Worm (Caenorhabditis elegans): ENCODE results near the gene srd-27.
"Not testable (repeated sequence)": the region's sequence is repeated elsewhere in the genome, so short reads cannot be mapped to it uniquely, and the experiment has no call there.

The srd-27 gene

ce11 chrV:15803079-15803478 lies at the start of gene srd-27:
Gene srd-27 (plus strand): TSS chrV:15803379.
- TF ChIP-seq unc-62 (GFP tag; optimal IDR thresholded peaks at IDR 0.05), result not testable (repeated sequence)

- TF ChIP-seq unc-62 (GFP tag; optimal IDR thresholded peaks at IDR 0.05), result not testable (repeated sequence)
Observed at ce11 chrV:15754731-15755130, 48.4 kb upstream of the srd-27 start, which contains the start of gene str-8. Gene str-8 (plus strand): TSS chrV:15755031.

ce11 chrV:15757645-15758044 lies 45.5 kb upstream of the srd-27 start:
- no peak for TF ChIP-seq unc-62 (GFP tag; optimal IDR thresholded peaks at IDR 0.05)

ce11 chrV:15758449-15758848 lies 44.7 kb upstream of the srd-27 start, which contains the start of gene str-9:
Gene str-9 (plus strand): TSS chrV:15758749.
- no peak for TF ChIP-seq unc-62 (GFP tag; optimal IDR thresholded peaks at IDR 0.05)

ce11 chrV:15766122-15766594 lies 37.0 kb upstream of the srd-27 start, which contains the start of the genes haf-3 and F57A10.2:
Gene haf-3 (minus strand): TSS chrV:15766172.
Gene F57A10.2 (plus strand): TSS chrV:15766575.
- no peak for TF ChIP-seq unc-62 (GFP tag; optimal IDR thresholded peaks at IDR 0.05)

- TF ChIP-seq unc-62 (GFP tag; optimal IDR thresholded peaks at IDR 0.05), result no peak
Observed at ce11 chrV:15769072-15769471, 34.1 kb upstream of the srd-27 start, which contains the start of gene F57A10.4. Gene F57A10.4 (plus strand): TSS chrV:15769438.

- TF ChIP-seq unc-62 (GFP tag; optimal IDR thresholded peaks at IDR 0.05), result no peak
Observed at ce11 chrV:15773141-15773540, 30.0 kb upstream of the srd-27 start, which contains the start of gene nhr-60. Gene nhr-60 (minus strand): TSS chrV:15773241.

ce11 chrV:15773941-15774340 lies 29.2 kb upstream of the srd-27 start:
- no peak for TF ChIP-seq unc-62 (GFP tag; optimal IDR thresholded peaks at IDR 0.05)

ce11 chrV:15776651-15777050 lies 26.5 kb upstream of the srd-27 start, which contains the start of gene nhr-283:
Gene nhr-283 (minus strand): TSS chrV:15776751.
- TF ChIP-seq unc-62 (GFP tag; optimal IDR thresholded peaks at IDR 0.05), result no peak

ce11 chrV:15779128-15779729 lies 23.9 kb upstream of the srd-27 start, which contains the start of the genes nhr-285 and irld-52:
Gene nhr-285 (minus strand): TSS chrV:15779228.
Gene irld-52 (plus strand): TSS chrV:15779679.
- TF ChIP-seq unc-62 (GFP tag; optimal IDR thresholded peaks at IDR 0.05), result no peak

ce11 chrV:15781086-15781485 lies 22.1 kb upstream of the srd-27 start, which contains the start of gene T26E4.2:
Gene T26E4.2 (plus strand): TSS chrV:15781386.
- TF ChIP-seq unc-62 (GFP tag; optimal IDR thresholded peaks at IDR 0.05), result no peak

- TF ChIP-seq unc-62 (GFP tag; optimal IDR thresholded peaks at IDR 0.05), result no peak
Observed at ce11 chrV:15782494-15782893, 20.7 kb upstream of the srd-27 start, which contains the start of gene T26E4.3. Gene T26E4.3 (plus strand): TSS chrV:15782794.

- no peak for TF ChIP-seq unc-62 (GFP tag; optimal IDR thresholded peaks at IDR 0.05)
Observed at ce11 chrV:15792409-15792808, 10.8 kb upstream of the srd-27 start, which contains the start of gene T26E4.4. Gene T26E4.4 (minus strand): TSS chrV:15792509.

ce11 chrV:15793270-15793669 lies 9.9 kb upstream of the srd-27 start, which contains the start of gene T26E4.7:
Gene T26E4.7 (plus strand): TSS chrV:15793570.
- TF ChIP-seq unc-62 (GFP tag; optimal IDR thresholded peaks at IDR 0.05), result no peak

- no peak for TF ChIP-seq unc-62 (GFP tag; optimal IDR thresholded peaks at IDR 0.05)
Observed at ce11 chrV:15796087-15796486, 7.1 kb upstream of the srd-27 start, which contains the start of gene nhr-223. Gene nhr-223 (plus strand): TSS chrV:15796387.

- TF ChIP-seq unc-62 (GFP tag; optimal IDR thresholded peaks at IDR 0.05), result no peak
Observed at ce11 chrV:15798108-15798507, 5.1 kb upstream of the srd-27 start, which contains the start of gene T26E4.10. Gene T26E4.10 (minus strand): TSS chrV:15798208.

ce11 chrV:15802623-15803022 lies 556 bp upstream of the srd-27 start, which contains the start of gene T26E4.9:
Gene T26E4.9 (minus strand): TSS chrV:15802723.
- not testable (repeated sequence) for TF ChIP-seq unc-62 (GFP tag; optimal IDR thresholded peaks at IDR 0.05)

Measured in whole organism, dauer.